Worm (Caenorhabditis elegans) whole organism, L4/young adult: ENCODE results near the gene acp-4.
A peak's percentile ranks its signal among the peaks of the same experiment; 100 is the strongest.

ENCODE experiments used
- W03F9.2 ChIP-seq: fragments of 150-350 bp; optimal IDR thresholded peaks from 2 replicates; lab custom pipeline; 2014; ENCODE audit warnings: missing biosample characterization, missing genetic modification characterization
- dao-5 ChIP-seq: sonication (generic microtip); optimal IDR thresholded peaks from 2 replicates; lab custom pipeline; 2016; ENCODE audit warnings: missing genotype, missing genetic modification characterization, moderate library complexity, missing compliant biosample characterization
- him-1 ChIP-seq: sonication (generic microtip); optimal IDR thresholded peaks from 2 replicates; lab custom pipeline; 2016; ENCODE audit warnings: missing genotype, missing genetic modification reagents, missing genetic modification characterization, missing compliant biosample characterization

acp-4 gene

ce11 chrII:8435005-8435404, at the start of gene acp-4:
acp-4 (minus strand) TSS chrII:8435105.
- no peak for TF ChIP-seq W03F9.2 (tag; lab: Kevin White, UChicago)
- no peak for TF ChIP-seq dao-5 (tag; lab: Kevin White, UChicago)
- TF ChIP-seq him-1 (tag; lab: Kevin White, UChicago), result no peak

- TF ChIP-seq W03F9.2 (tag; lab: Kevin White, UChicago), result no peak
- TF ChIP-seq him-1 (tag; lab: Kevin White, UChicago), result no peak
Observed at ce11 chrII:8484546-8484945, 49.6 kb upstream of the acp-4 start.

DNA sequence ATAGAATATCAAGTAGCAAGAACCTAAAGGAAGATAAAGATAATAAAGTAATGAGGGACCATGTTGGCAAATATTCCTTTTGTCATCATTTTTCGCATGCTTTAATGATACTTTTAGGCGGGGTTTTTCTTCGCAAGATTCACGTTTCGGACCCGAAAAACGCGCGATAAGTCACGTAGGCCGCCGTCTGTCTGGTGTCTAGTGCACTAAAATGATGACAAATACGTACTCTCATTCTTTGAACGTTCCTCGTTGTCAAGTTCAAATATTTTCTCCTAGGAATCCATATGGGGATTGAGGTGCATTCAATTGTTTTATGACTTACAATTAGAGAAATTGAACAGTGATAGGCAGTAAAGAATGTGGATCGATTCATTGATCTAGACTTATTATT, 48.9 kb upstream of the acp-4 start, which contains the start of gene taap-1:
Gene taap-1 (minus strand): TSS at position 79 of the 394 bp plus-strand sequence.
- TF ChIP-seq dao-5 (tag; lab: Kevin White, UChicago) (no peak), him-1 (tag; lab: Kevin White, UChicago) (no peak), W03F9.2 (tag; lab: Kevin White, UChicago) (no peak)

DNA sequence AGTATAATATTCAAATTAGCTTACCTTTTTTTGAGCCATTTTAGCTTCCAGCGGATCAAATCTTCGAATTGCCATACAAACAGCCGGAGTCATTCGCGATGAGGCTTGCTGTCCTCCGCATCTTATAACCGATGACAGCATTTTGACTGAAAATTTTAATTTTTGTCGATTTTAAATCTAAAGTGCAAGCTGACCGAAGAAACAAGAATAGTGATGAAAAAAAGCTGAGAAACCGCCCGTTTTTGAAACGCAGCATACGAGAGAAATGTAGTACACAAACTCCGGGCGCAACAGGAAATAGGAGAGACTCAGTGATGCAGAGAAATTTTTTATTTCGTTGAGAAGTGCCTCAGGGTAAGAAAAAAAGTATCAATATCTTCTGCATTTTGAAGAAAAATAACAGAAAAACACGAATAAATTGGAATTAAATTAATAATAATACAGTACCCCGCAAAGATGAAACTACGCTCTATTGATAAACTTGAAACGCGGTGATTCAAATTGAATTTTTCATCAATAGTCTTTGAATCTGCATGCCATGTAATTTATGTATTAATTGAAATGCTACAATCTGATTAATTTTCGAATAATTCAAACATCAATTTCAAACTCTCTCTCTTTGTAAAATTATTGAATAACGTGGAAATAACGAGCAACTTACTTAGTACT, 48.4 kb upstream of the acp-4 start:
- TF ChIP-seq him-1 (tag; lab: Kevin White, UChicago), result no peak
- TF ChIP-seq dao-5 (tag; lab: Kevin White, UChicago), result no peak
- no peak for TF ChIP-seq W03F9.2 (tag; lab: Kevin White, UChicago)

- no peak for TF ChIP-seq W03F9.2 (tag; lab: Kevin White, UChicago)
- TF ChIP-seq dao-5 (tag; lab: Kevin White, UChicago), result no peak
- no peak for TF ChIP-seq him-1 (tag; lab: Kevin White, UChicago)
Observed at ce11 chrII:8481731-8482253, 46.9 kb upstream of the acp-4 start, which contains the start of gene M05D6.5. M05D6.5 (minus strand) TSS chrII:8482203.

DNA sequence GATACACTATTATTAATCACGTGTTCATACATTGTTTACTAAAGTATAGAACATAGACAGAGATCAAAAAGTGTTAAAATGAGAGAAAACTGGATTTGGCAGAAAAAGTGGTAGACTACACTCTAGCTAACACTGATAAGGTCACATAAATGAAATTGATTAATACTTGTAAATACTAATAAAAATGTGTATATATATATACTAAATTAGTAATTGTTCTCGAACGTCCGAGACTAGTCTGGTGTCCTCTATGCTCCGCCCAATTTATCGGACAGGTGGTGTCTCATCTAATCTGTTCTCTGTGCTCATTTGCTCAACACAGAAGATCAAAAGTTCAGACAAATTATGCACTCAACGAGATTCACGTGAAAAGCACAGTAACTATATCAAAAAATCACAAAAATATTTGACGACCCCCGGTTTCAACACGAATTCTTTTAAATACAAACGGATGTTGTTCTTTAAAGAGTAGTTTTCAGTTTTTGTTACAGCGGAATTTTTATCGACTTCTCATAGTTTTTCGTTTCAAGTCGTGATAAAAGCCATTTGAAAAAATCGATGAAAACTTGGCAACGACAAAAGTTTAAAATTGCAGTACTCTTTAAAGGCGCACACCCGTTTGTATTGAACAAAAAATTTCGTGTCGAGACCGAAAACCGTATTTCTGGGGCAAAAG, 46.3 kb upstream of the acp-4 start:
- TF ChIP-seq him-1 (tag; lab: Kevin White, UChicago) (no peak), W03F9.2 (tag; lab: Kevin White, UChicago) (peak; percentile 13), dao-5 (tag; lab: Kevin White, UChicago) (no peak)

ce11 chrII:8480166-8480565, 45.3 kb upstream of the acp-4 start, which contains the start of gene lact-4:
lact-4 (minus strand) TSS chrII:8480478.
- TF ChIP-seq dao-5 (tag; lab: Kevin White, UChicago) (no peak), him-1 (tag; lab: Kevin White, UChicago) (no peak), W03F9.2 (tag; lab: Kevin White, UChicago) (no peak)

DNA sequence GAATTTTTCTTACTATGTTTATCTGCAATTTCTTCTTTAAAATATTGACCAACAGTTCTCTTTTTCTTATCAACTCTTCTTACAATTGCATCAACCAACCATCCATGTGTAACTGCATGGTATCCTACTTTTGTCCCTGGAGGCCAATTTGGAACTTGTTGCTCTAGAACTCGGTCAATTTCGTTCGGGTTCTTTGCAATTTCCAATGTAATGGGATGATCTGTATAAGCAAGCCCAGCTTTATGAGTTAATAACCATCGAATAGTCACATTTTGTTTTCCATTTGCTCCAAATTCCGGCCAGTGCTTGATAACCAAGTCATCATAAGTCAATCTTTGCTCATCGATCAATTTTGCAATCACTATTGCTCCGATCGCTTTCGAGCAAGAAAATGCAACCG, 44.4 kb upstream of the acp-4 start:
- TF ChIP-seq W03F9.2 (tag; lab: Kevin White, UChicago) (no peak), dao-5 (tag; lab: Kevin White, UChicago) (no peak), him-1 (tag; lab: Kevin White, UChicago) (no peak)

DNA sequence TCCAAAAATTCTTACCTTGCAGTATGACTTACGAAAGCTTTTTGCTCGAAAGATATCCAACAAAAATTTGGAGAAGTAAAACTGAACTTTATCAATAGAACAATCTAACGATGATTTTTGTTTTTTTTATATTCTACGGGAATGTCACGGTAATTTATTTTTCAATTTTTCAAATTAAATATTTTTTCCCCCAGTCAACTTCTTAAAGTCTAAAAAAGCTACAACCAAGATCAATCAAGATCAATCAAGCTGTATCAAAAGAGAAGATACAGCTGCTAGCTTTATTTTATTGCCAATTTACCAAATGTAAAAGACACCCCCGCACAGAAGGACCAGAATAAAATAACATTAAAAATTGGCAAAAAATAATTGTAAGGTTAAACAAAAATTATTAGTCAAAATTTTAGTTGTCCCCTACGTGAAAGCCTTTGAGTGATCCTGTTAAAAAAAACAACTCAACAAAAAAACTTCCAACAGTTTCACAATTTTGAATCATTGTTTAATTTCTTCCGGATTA, 40.5 kb upstream of the acp-4 start, which contains the start of the genes M05D6.1 and M05D6.3:
Gene M05D6.1 (minus strand): TSS at position 101 of the 517 bp plus-strand sequence.
Gene M05D6.3 (plus strand): TSS at position 467 of the 517 bp plus-strand sequence.
- TF ChIP-seq W03F9.2 (tag; lab: Kevin White, UChicago), result no peak
- no peak for TF ChIP-seq dao-5 (tag; lab: Kevin White, UChicago)
- TF ChIP-seq him-1 (tag; lab: Kevin White, UChicago), result no peak

- TF ChIP-seq dao-5 (tag; lab: Kevin White, UChicago) (no peak), W03F9.2 (tag; lab: Kevin White, UChicago) (no peak), him-1 (tag; lab: Kevin White, UChicago) (no peak)
Observed at ce11 chrII:8472916-8473315, 38.0 kb upstream of the acp-4 start.

DNA sequence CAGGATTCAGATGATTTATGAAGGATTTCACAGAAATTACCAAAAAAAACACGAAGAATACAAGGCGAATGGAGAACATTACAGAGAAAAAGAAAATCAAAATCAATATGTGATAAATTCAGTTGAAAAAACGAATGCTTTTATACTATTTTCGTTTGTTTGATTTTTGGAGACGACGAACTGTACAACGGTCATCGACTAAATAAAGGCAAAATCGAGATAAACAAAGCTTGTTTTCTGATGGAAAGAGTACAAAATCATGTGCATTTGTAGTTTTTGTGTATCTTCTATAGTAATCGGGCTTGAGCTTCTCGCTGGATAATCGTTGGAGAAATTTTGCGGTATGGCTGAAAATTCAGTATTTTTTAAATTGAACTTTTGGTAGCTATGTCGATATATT, 36.2 kb upstream of the acp-4 start, which contains the start of gene M05D6.8:
Gene M05D6.8 (minus strand): TSS at position 101 of the 400 bp plus-strand sequence.
- TF ChIP-seq W03F9.2 (tag; lab: Kevin White, UChicago) (no peak), him-1 (tag; lab: Kevin White, UChicago) (no peak), dao-5 (tag; lab: Kevin White, UChicago) (no peak)

- no peak for TF ChIP-seq him-1 (tag; lab: Kevin White, UChicago)
Observed at ce11 chrII:8467809-8468208, 32.9 kb upstream of the acp-4 start, which contains the start of gene M05D6.2. M05D6.2 (plus strand) TSS chrII:8468109.

DNA sequence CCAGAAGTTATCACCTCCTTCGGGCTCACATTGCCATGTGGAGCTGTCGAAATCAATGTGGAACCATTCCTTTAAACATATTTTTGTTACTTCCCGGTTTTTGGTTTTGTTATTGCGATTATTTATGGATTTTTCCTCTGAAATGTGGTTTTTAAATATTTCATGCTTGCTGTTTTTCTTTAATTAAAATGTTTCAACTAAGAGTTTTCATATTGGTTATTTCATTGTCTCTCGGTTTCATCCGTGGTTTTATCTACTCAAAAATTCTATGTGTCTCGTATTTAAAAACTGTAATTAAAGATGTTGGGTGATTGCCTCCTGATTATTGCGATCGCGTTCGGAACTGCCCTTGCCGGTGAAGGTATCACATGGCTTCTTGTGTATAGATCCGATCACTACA, 32.0 kb upstream of the acp-4 start, which contains the start of gene F22B5.10:
Gene F22B5.10 (plus strand): TSS at position 301 of the 400 bp plus-strand sequence.
- TF ChIP-seq him-1 (tag; lab: Kevin White, UChicago) (no peak), W03F9.2 (tag; lab: Kevin White, UChicago) (no peak), dao-5 (tag; lab: Kevin White, UChicago) (no peak)
